Worm (Caenorhabditis elegans) whole organism, L2 larva: ENCODE measurements around the gene F11A5.16.

Experiments
- R02D3.7 ChIP-seq: fragments of 150-350 bp; optimal IDR thresholded peaks from 2 replicates; lab custom pipeline; 2014; ENCODE audit warnings: missing biosample characterization, missing genetic modification characterization
- ama-1 ChIP-seq: fragments of 150-350 bp; optimal IDR thresholded peaks from 2 replicates; lab custom pipeline; 2018; ENCODE audit warnings: inconsistent platforms
- ceh-82 ChIP-seq: fragments of 150-350 bp; optimal IDR thresholded peaks from 2 replicates; lab custom pipeline; 2014; ENCODE audit warnings: missing biosample characterization, missing genetic modification characterization
- dmd-4 ChIP-seq: sonication (generic microtip); optimal IDR thresholded peaks from 2 replicates; lab custom pipeline; 2017; ENCODE audit warnings: missing biosample characterization, missing genetic modification characterization
- lsy-2 ChIP-seq, 2 experiments: fragments of 150-350 bp in 1 of 2; sonication (generic microtip) in 1 of 2; optimal IDR thresholded peaks; 2 replicates each; lab custom pipeline; 2014 to 2017; ENCODE audit warnings: missing biosample characterization in 2 of 2, missing genetic modification characterization in 2 of 2
- mab-5 ChIP-seq: fragments of 150-350 bp; optimal IDR thresholded peaks from 2 replicates; lab custom pipeline; 2014; ENCODE audit warnings: missing biosample characterization, missing genetic modification characterization
- nhr-11 ChIP-seq: fragments of 150-350 bp; optimal IDR thresholded peaks from 2 replicates; lab custom pipeline; 2014; ENCODE audit warnings: missing biosample characterization, missing genetic modification characterization
- nhr-23 ChIP-seq: fragments of 150-350 bp; optimal IDR thresholded peaks from 2 replicates; lab custom pipeline; 2014; ENCODE audit warnings: missing biosample characterization, missing genetic modification reagents, missing genetic modification characterization
- nhr-77 ChIP-seq: fragments of 150-350 bp; optimal IDR thresholded peaks from 2 replicates; lab custom pipeline; 2014; ENCODE audit warnings: missing biosample characterization, missing genetic modification characterization
- zag-1 ChIP-seq: fragments of 150-350 bp; optimal IDR thresholded peaks from 2 replicates; lab custom pipeline; 2014; ENCODE audit warnings: missing biosample characterization, missing genetic modification characterization
- ztf-4 ChIP-seq: fragments of 150-350 bp; optimal IDR thresholded peaks from 2 replicates; lab custom pipeline; 2014; ENCODE audit warnings: missing biosample characterization, missing genetic modification characterization

ce11 chrV:16174109-16174508, 36.6 kb upstream of the F11A5.16 start:
- TF ChIP-seq R02D3.7 (no peak), ama-1 (lab: Kevin White, UChicago) (no peak), zag-1 (tag; lab: Kevin White, UChicago) (no peak), nhr-11 (tag; lab: Kevin White, UChicago) (no peak), mab-5 (tag; lab: Kevin White, UChicago) (no peak), ceh-82 (no peak), ztf-4 (no peak), lsy-2 (tag; optimal IDR thresholded peaks at IDR 0.05; lab: Kevin White, UChicago) (no peak), nhr-23 (tag; lab: Kevin White, UChicago) (no peak), dmd-4 (no peak), nhr-77 (tag; lab: Kevin White, UChicago) (no peak)
